Worm (Caenorhabditis elegans) whole organism, L2 larva: ENCODE data around the gene C51E3.6.

Experiments
- alr-1 ChIP-seq: fragments of 150-350 bp; optimal IDR thresholded peaks from 2 replicates; lab custom pipeline; 2014; ENCODE audit warnings: missing biosample characterization, missing genetic modification characterization
- ama-1 ChIP-seq: fragments of 150-350 bp; optimal IDR thresholded peaks from 2 replicates; lab custom pipeline; 2018; ENCODE audit warnings: inconsistent platforms
- egl-27 ChIP-seq: sonication (generic microtip); optimal IDR thresholded peaks from 3 replicates; lab custom pipeline; 2017; ENCODE audit warnings: missing biosample characterization, missing genetic modification reagents, missing genetic modification characterization
- lin-11 ChIP-seq: fragments of 150-350 bp; sonication (generic microtip); optimal IDR thresholded peaks from 2 replicates; lab custom pipeline; 2014; ENCODE audit warnings: missing biosample characterization, missing genetic modification characterization, inconsistent platforms, mixed read lengths
- nhr-6 ChIP-seq: fragments of 150-350 bp; optimal IDR thresholded peaks from 2 replicates; lab custom pipeline; 2014; ENCODE audit warnings: missing biosample characterization, missing genetic modification characterization
- skn-1 ChIP-seq: sonication (generic microtip); optimal IDR thresholded peaks from 2 replicates; lab custom pipeline; 2017; ENCODE audit warnings: missing biosample characterization, missing genetic modification characterization
- sma-9 ChIP-seq, 2 experiments: fragments of 150-350 bp in 1 of 2; sonication (generic microtip) in 1 of 2; optimal IDR thresholded peaks; 2 replicates each; lab custom pipeline; 2014 to 2016; ENCODE audit warnings: missing genetic modification characterization in 2 of 2, mild to moderate bottlenecking in 1 of 2, missing biosample characterization in 1 of 2, missing compliant biosample characterization in 1 of 2, missing genetic modification reagents in 1 of 2, moderate library complexity in 1 of 2
- snpc-4 ChIP-seq: fragments of 150-350 bp; optimal IDR thresholded peaks from 2 replicates; lab custom pipeline; 2014; ENCODE audit warnings: missing biosample characterization, missing genetic modification characterization
- unc-39 ChIP-seq: fragments of 150-350 bp; optimal IDR thresholded peaks from 2 replicates; lab custom pipeline; 2014; ENCODE audit warnings: missing biosample characterization, missing genetic modification characterization
- unc-55 ChIP-seq: fragments of 150-350 bp; sonication (generic microtip); optimal IDR thresholded peaks from 3 replicates; lab custom pipeline; 2014; ENCODE audit warnings: missing biosample characterization, missing genetic modification reagents, missing genetic modification characterization
- zag-1 ChIP-seq: fragments of 150-350 bp; optimal IDR thresholded peaks from 2 replicates; lab custom pipeline; 2014; ENCODE audit warnings: missing biosample characterization, missing genetic modification characterization
- ztf-11 ChIP-seq: sonication (generic microtip); optimal IDR thresholded peaks from 2 replicates; lab custom pipeline; 2017; ENCODE audit warnings: missing biosample characterization, missing genetic modification characterization

DNA sequence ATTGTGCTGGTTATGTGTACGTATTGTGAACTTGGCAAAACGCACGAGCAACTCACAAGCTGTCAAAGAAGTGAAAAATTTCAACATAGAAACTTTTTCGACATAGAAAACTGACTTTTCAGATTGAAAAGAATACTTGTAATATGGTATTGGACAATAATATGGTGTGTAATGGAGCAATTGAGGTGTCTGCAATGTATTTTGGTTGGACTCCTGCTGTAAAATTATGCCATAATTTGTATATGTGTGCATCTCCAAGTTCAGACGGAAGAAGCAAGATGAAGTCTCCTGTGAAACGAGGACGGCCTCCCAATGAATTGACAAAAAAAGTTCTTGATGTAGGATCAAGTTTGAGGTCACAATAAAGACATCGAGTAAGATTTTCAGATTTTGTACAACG, 17.5 kb upstream of the C51E3.6 start:
- no peak for TF ChIP-seq ztf-11 (tag; lab: Kevin White, UChicago)
- TF ChIP-seq skn-1: no peak
- TF ChIP-seq snpc-4 (tag; lab: Kevin White, UChicago): no peak
- no peak for TF ChIP-seq alr-1
- no peak for TF ChIP-seq lin-11 (tag; lab: Kevin White, UChicago)
- no peak for TF ChIP-seq sma-9 (GFP tag; optimal IDR thresholded peaks at IDR 0.05; lab: Kevin White, UChicago)
- TF ChIP-seq sma-9 (tag; optimal IDR thresholded peaks at IDR 0.05; lab: Kevin White, UChicago): no peak
- no peak for TF ChIP-seq unc-55 (GFP tag; lab: Kevin White, UChicago)
- no peak for TF ChIP-seq unc-39
- no peak for TF ChIP-seq nhr-6 (tag; lab: Kevin White, UChicago)
- TF ChIP-seq zag-1 (tag; lab: Kevin White, UChicago): no peak
- no peak for TF ChIP-seq ama-1 (lab: Kevin White, UChicago)
- TF ChIP-seq egl-27 (tag; lab: Kevin White, UChicago): no peak
